Fruit fly (Drosophila melanogaster): ENCODE results near the gene alpha4GT1.
A peak's percentile ranks its signal among the peaks of the same experiment; 100 is the strongest.

alpha4GT1 gene

DNA sequence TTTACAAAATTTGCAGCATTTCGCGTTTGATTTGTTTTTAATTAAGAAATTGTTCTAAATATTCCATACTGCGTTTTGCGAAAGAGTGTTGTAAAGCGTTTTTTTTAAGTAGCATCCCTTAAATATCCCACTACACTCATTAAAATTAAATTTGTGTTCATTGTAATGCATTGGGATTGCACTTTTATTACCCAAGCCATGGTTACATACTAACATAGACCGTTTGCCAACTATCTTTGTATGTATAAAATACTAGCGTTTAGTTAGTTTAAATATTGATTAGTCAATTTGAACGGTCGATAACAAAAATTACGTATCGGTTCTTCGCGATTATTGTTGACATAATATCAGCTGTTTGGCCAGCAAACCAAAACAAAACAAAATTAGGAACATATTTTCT, 16.8 kb upstream of the alpha4GT1 start, which contains the start of the genes cnir and CG17221 (continued):
- TF ChIP-seq CG9705 (GFP tag; optimal IDR thresholded peaks at IDR 0.05) (peak; percentile 66), dl (GFP tag; optimal IDR thresholded peaks at IDR 0.05; ENCODE audit: insufficient read depth in 1 of 2, partially characterized antibody in 2 of 2) (no peak)

- TF ChIP-seq woc (GFP tag; optimal IDR thresholded peaks at IDR 0.05) (no peak), fru (GFP tag; optimal IDR thresholded peaks at IDR 0.05) (peak; percentile 95), br (GFP tag; optimal IDR thresholded peaks at IDR 0.05) (peak; percentile 96), Sp1 (GFP tag; optimal IDR thresholded peaks at IDR 0.05) (peak; percentile 88), Dfd (GFP tag; optimal IDR thresholded peaks at IDR 0.05) (no peak), Hnf4 (GFP tag; optimal IDR thresholded peaks at IDR 0.05) (no peak), OdsH (GFP tag; optimal IDR thresholded peaks at IDR 0.05) (peak; percentile 94), CG32264 (GFP tag; optimal IDR thresholded peaks at IDR 0.05) (peak; percentile 81), jim (GFP tag; optimal IDR thresholded peaks at IDR 0.05) (no peak), usp (GFP tag; optimal IDR thresholded peaks at IDR 0.05) (no peak), lola (GFP tag; optimal IDR thresholded peaks at IDR 0.05) (no peak), rgr (GFP tag; optimal IDR thresholded peaks at IDR 0.05) (peak; percentile 95), Jra (GFP tag; optimal IDR thresholded peaks at IDR 0.05) (no peak), Rel (GFP tag; optimal IDR thresholded peaks at IDR 0.05) (no peak), Rel (tag; optimal IDR thresholded peaks at IDR 0.05) (peak; percentile 68), dmrt93B (GFP tag; optimal IDR thresholded peaks at IDR 0.05) (peak; percentile 89), Hr83 (GFP tag; optimal IDR thresholded peaks at IDR 0.05; ENCODE audit: poor library complexity, severe bottlenecking) (no peak), brk (GFP tag; optimal IDR thresholded peaks at IDR 0.05) (no peak), Vsx2 (GFP tag; optimal IDR thresholded peaks at IDR 0.05; ENCODE audit: partially characterized antibody) (no peak), foxo (GFP tag; optimal IDR thresholded peaks at IDR 0.05) (peak; percentile 28 to 98), GATAd (GFP tag; optimal IDR thresholded peaks at IDR 0.05) (peak; percentile 90), sage (GFP tag; optimal IDR thresholded peaks at IDR 0.05) (peak; percentile 72), Abd-B (GFP tag; optimal IDR thresholded peaks at IDR 0.05) (no peak), pan (optimal IDR thresholded peaks at IDR 0.05) (no peak), Dif (GFP tag; optimal IDR thresholded peaks at IDR 0.05; ENCODE audit: partially characterized antibody) (no peak), h (GFP tag; optimal IDR thresholded peaks at IDR 0.05) (peak; percentile 97), dsf (GFP tag; optimal IDR thresholded peaks at IDR 0.05; ENCODE audit: borderline replicate concordance) (peak; percentile 90), CG9705 (GFP tag; optimal IDR thresholded peaks at IDR 0.05) (peak; percentile 81), N (GFP tag; optimal IDR thresholded peaks at IDR 0.05) (no peak), ey (GFP tag; optimal IDR thresholded peaks at IDR 0.05) (peak; percentile 94), dl (GFP tag; optimal IDR thresholded peaks at IDR 0.05; ENCODE audit: insufficient read depth in 1 of 2, partially characterized antibody in 2 of 2) (no peak), Myc (optimal IDR thresholded peaks at IDR 0.05) (peak; percentile 49), sv (GFP tag; optimal IDR thresholded peaks at IDR 0.05) (peak; percentile 81), Mio (GFP tag; optimal IDR thresholded peaks at IDR 0.05) (peak; percentile 59), psq (GFP tag; optimal IDR thresholded peaks at IDR 0.05) (peak; percentile 93), CrebA (GFP tag; optimal IDR thresholded peaks at IDR 0.05; ENCODE audit: borderline replicate concordance) (no peak), Hr78 (GFP tag; optimal IDR thresholded peaks at IDR 0.05) (no peak), HLH106 (tag; optimal IDR thresholded peaks at IDR 0.05) (peak; percentile 94), tai (GFP tag; optimal IDR thresholded peaks at IDR 0.05) (no peak)
Measured at dm6 chr2L:3037153-3037579, 14.2 kb upstream of the alpha4GT1 start, which contains the start of the genes CG17260 and SerRS. Gene CG17260 (plus strand): TSS chr2L:3037230. Gene SerRS (minus strand): TSS chr2L:3037403.

DNA sequence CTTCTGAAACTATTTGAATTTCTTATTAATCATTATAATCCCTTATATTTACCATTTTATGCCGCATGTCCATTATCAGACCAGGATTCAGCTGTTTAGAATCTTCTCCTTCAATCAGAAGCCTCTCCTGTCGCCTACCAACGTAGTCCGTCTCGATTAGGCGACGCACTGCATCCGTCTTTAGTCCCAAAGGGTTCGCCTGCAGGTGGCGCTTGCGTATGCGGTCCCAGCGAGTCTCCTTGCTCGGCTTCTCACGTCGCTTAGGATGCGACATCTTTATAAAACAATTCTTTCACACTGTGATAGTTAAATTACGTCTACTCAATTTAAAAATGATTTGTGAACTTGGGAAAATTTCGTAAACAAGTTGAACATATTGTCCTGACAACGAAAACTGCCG, 12.0 kb upstream of the alpha4GT1 start, which contains the start of gene CG17258:
TSS of gene CG17258 (minus strand) at position 380 of the 400 bp plus-strand sequence.
- no peak for TF ChIP-seq CrebA (GFP tag; optimal IDR thresholded peaks at IDR 0.05; ENCODE audit: borderline replicate concordance)
- TF ChIP-seq Sp1 (GFP tag; optimal IDR thresholded peaks at IDR 0.05), result no peak
- TF ChIP-seq Hr83 (GFP tag; optimal IDR thresholded peaks at IDR 0.05; ENCODE audit: poor library complexity, severe bottlenecking), result no peak
- no peak for TF ChIP-seq foxo (GFP tag; optimal IDR thresholded peaks at IDR 0.05)

All from whole organism, wandering third instar larva.